Fruit fly (Drosophila melanogaster) whole organism, prepupa: ENCODE measurements around the gene rdx.

ENCODE experiments used
- CG10631 ChIP-seq: fragments of 200-800 bp; sonication (Bioruptor generic); optimal IDR thresholded peaks from 2 replicates; lab custom pipeline; 2016; ENCODE audit warnings: missing biosample characterization, missing genetic modification characterization
- CG10669 ChIP-seq: fragments of 200-800 bp; sonication (Bioruptor generic); optimal IDR thresholded peaks from 3 replicates; lab custom pipeline; 2018; ENCODE audit warnings: missing biosample characterization, mild to moderate bottlenecking, missing genetic modification characterization, moderate library complexity
- CG11902 ChIP-seq: fragments of 200-800 bp; sonication (Bioruptor generic); optimal IDR thresholded peaks from 3 replicates; lab custom pipeline; 2016; ENCODE audit warnings: missing biosample characterization, missing genetic modification characterization
- CG1621 ChIP-seq: fragments of 200-800 bp; sonication (Bioruptor generic); optimal IDR thresholded peaks from 3 replicates; lab custom pipeline; 2018; ENCODE audit warnings: missing biosample characterization, mild to moderate bottlenecking, missing genetic modification characterization
- CG16779 ChIP-seq: fragments of 200-800 bp; sonication (Bioruptor generic); optimal IDR thresholded peaks from 3 replicates; lab custom pipeline; 2017; ENCODE audit warnings: missing biosample characterization, mild to moderate bottlenecking, missing genetic modification characterization
- CG31627 ChIP-seq: fragments of 200-800 bp; sonication (Bioruptor generic); optimal IDR thresholded peaks from 3 replicates; lab custom pipeline; 2016; ENCODE audit warnings: missing biosample characterization, missing genetic modification characterization
- CG32006 ChIP-seq: fragments of 200-800 bp; sonication (Bioruptor generic); optimal IDR thresholded peaks from 3 replicates; lab custom pipeline; 2017; ENCODE audit warnings: missing biosample characterization, mild to moderate bottlenecking, missing genetic modification characterization
- CG34406 ChIP-seq: fragments of 200-800 bp; sonication (Bioruptor generic); optimal IDR thresholded peaks from 3 replicates; lab custom pipeline; 2016; ENCODE audit warnings: missing biosample characterization, missing genetic modification characterization
- CG3919 ChIP-seq: fragments of 200-800 bp; sonication (Bioruptor generic); optimal IDR thresholded peaks from 3 replicates; lab custom pipeline; 2016; ENCODE audit warnings: missing biosample characterization, missing genetic modification characterization
- CG6792 ChIP-seq: fragments of 200-800 bp; sonication (Bioruptor generic); optimal IDR thresholded peaks from 3 replicates; lab custom pipeline; 2016; ENCODE audit warnings: missing biosample characterization, missing genetic modification characterization
- CG6854 ChIP-seq: fragments of 200-800 bp; sonication (Bioruptor generic); optimal IDR thresholded peaks from 2 replicates; lab custom pipeline; 2017; ENCODE audit warnings: missing biosample characterization, mild to moderate bottlenecking, missing genetic modification characterization
- CG7368 ChIP-seq: fragments of 200-800 bp; sonication (Bioruptor generic); optimal IDR thresholded peaks from 3 replicates; lab custom pipeline; 2016; ENCODE audit warnings: missing biosample characterization, missing genetic modification characterization
- CG8119 ChIP-seq: fragments of 200-800 bp; sonication (Bioruptor generic); IDR thresholded peaks from 3 replicates; pipeline ENCODE4 v1.3.6; 2022; ENCODE audit warnings: missing biosample characterization, missing genetic modification characterization
- CG8319 ChIP-seq: fragments of 200-800 bp; sonication (Bioruptor generic); optimal IDR thresholded peaks from 3 replicates; lab custom pipeline; 2016; ENCODE audit warnings: missing biosample characterization, missing genetic modification characterization
- Eip78C ChIP-seq: fragments of 200-800 bp; sonication (Bioruptor generic); peaks from one replicate; lab custom pipeline; 2016; ENCODE audit warnings: missing biosample characterization, missing genetic modification characterization
- Eip93F ChIP-seq: fragments of 200-800 bp; sonication (Bioruptor generic); optimal IDR thresholded peaks from 2 replicates; lab custom pipeline; 2016; ENCODE audit warnings: missing biosample characterization, mild to moderate bottlenecking, missing genetic modification characterization
- Ets96B ChIP-seq: fragments of 200-800 bp; optimal IDR thresholded peaks from 2 replicates; lab custom pipeline; 2019; ENCODE audit warnings: missing biosample characterization, mild to moderate bottlenecking, missing genetic modification characterization, moderate library complexity
- Hr4 ChIP-seq: fragments of 200-800 bp; sonication (Bioruptor generic); optimal IDR thresholded peaks from 3 replicates; lab custom pipeline; 2016; ENCODE audit warnings: missing biosample characterization, missing genetic modification characterization
- Smox ChIP-seq: fragments of 200-800 bp; sonication (Bioruptor generic); optimal IDR thresholded peaks from 3 replicates; lab custom pipeline; 2016; ENCODE audit warnings: missing biosample characterization, missing genetic modification characterization
- Sox14 ChIP-seq: fragments of 200-800 bp; sonication (Bioruptor generic); optimal IDR thresholded peaks from 3 replicates; lab custom pipeline; 2016; ENCODE audit warnings: missing biosample characterization, missing genetic modification characterization
- dac ChIP-seq: fragments of 200-800 bp; sonication (Bioruptor generic); optimal IDR thresholded peaks from 2 replicates; lab custom pipeline; 2017; ENCODE audit warnings: missing biosample characterization, mild to moderate bottlenecking, missing genetic modification characterization
- dsx ChIP-seq: fragments of 200-800 bp; optimal IDR thresholded peaks from 3 replicates; lab custom pipeline; 2019; ENCODE audit warnings: missing biosample characterization, mild to moderate bottlenecking, missing genetic modification characterization, moderate library complexity; ENCODE audit not compliant: poor library complexity, severe bottlenecking
- eg ChIP-seq: fragments of 200-800 bp; sonication (Bioruptor generic); IDR thresholded peaks from 3 replicates; pipeline ENCODE4 v1.3.6; 2022; ENCODE audit warnings: missing biosample characterization, missing genetic modification characterization
- fkh ChIP-seq: fragments of 200-800 bp; sonication (Bioruptor generic); optimal IDR thresholded peaks from 3 replicates; lab custom pipeline; 2017; ENCODE audit warnings: missing biosample characterization, mild to moderate bottlenecking, missing genetic modification characterization, moderate library complexity
- pdm3 ChIP-seq: fragments of 200-800 bp; sonication (Bioruptor generic); optimal IDR thresholded peaks from 3 replicates; lab custom pipeline; 2016; ENCODE audit warnings: missing biosample characterization, missing genetic modification characterization
- salr ChIP-seq, 2 experiments: fragments of 200-800 bp; sonication (Bioruptor generic); optimal IDR thresholded peaks; 3 replicates each; lab custom pipeline; 2016 to 2018; ENCODE audit warnings: missing biosample characterization in 2 of 2, missing genetic modification characterization in 2 of 2, mild to moderate bottlenecking in 1 of 2
- spab ChIP-seq: fragments of 200-800 bp; sonication (Bioruptor generic); optimal IDR thresholded peaks from 2 replicates; lab custom pipeline; 2017; ENCODE audit warnings: missing biosample characterization, mild to moderate bottlenecking, missing genetic modification characterization, missing genetic modification reagents
- ss ChIP-seq, 2 experiments: fragments of 200-800 bp; sonication (Bioruptor generic); optimal IDR thresholded peaks; 2 replicates in 1 of 2; 3 replicates in 1 of 2; lab custom pipeline; 2017 to 2018; ENCODE audit warnings: mild to moderate bottlenecking in 2 of 2, missing biosample characterization in 2 of 2, missing genetic modification characterization in 2 of 2, moderate library complexity in 1 of 2
- svp ChIP-seq: fragments of 200-800 bp; sonication (Bioruptor generic); peaks from one replicate; lab custom pipeline; 2016; ENCODE audit warnings: missing biosample characterization, missing genetic modification characterization
- topi ChIP-seq: fragments of 200-800 bp; sonication (Bioruptor generic); optimal IDR thresholded peaks from 3 replicates; lab custom pipeline; 2016; ENCODE audit warnings: missing biosample characterization, missing genetic modification characterization
- vri ChIP-seq: fragments of 200-800 bp; sonication (Bioruptor generic); optimal IDR thresholded peaks from 3 replicates; lab custom pipeline; 2016; ENCODE audit warnings: missing biosample characterization, mild to moderate bottlenecking, missing genetic modification characterization

Gene rdx

DNA sequence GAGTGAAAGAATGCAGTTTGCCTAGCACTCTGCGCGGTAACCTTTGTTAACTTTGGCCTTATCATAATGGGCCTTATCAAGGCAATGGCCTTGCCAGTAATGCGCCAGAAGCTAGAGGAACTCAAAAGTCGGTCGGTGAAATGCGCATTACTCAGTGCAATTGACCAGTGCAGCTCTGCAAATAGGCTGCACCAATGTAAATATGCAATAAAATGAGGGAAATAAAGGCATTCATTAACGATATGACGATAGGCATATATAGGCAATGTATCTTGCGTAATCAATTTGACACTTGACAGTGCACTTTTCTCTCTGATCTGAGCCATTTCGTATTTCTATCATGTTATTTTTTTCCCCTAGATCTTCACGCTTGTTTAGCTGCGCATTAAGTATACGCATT, 38.2 kb upstream of the rdx start (continued):
- TF ChIP-seq CG3919, result peak; percentile 17
- TF ChIP-seq pdm3 (GFP tag; lab: Kevin White, UChicago), result no peak
- TF ChIP-seq ss (GFP tag; optimal IDR thresholded peaks at IDR 0.05; lab: Kevin White, UChicago), result peak in 1 of 2 experiments; percentile 5
- TF ChIP-seq salr (GFP tag; optimal IDR thresholded peaks at IDR 0.05; lab: Kevin White, UChicago), result no peak
- no peak for TF ChIP-seq Smox
- no peak for TF ChIP-seq CG11902 (GFP tag; lab: Kevin White, UChicago)
- no peak for TF ChIP-seq fkh (GFP tag; lab: Kevin White, UChicago)

- TF ChIP-seq Eip78C (GFP tag; lab: Kevin White, UChicago) (peak; percentile 64), svp (GFP tag; lab: Kevin White, UChicago) (peak; percentile 94), dac (GFP tag; lab: Kevin White, UChicago) (no peak), fkh (GFP tag; lab: Kevin White, UChicago) (peak; percentile 7)
These were observed 36.2 kb upstream of the rdx start for dm6 chr3R:14067904-14068636.

dm6 chr3R:14065241-14065640, 33.4 kb upstream of the rdx start:
- TF ChIP-seq topi (GFP tag; lab: Kevin White, UChicago), result no peak
- TF ChIP-seq svp (GFP tag; lab: Kevin White, UChicago), result peak; percentile 85

DNA sequence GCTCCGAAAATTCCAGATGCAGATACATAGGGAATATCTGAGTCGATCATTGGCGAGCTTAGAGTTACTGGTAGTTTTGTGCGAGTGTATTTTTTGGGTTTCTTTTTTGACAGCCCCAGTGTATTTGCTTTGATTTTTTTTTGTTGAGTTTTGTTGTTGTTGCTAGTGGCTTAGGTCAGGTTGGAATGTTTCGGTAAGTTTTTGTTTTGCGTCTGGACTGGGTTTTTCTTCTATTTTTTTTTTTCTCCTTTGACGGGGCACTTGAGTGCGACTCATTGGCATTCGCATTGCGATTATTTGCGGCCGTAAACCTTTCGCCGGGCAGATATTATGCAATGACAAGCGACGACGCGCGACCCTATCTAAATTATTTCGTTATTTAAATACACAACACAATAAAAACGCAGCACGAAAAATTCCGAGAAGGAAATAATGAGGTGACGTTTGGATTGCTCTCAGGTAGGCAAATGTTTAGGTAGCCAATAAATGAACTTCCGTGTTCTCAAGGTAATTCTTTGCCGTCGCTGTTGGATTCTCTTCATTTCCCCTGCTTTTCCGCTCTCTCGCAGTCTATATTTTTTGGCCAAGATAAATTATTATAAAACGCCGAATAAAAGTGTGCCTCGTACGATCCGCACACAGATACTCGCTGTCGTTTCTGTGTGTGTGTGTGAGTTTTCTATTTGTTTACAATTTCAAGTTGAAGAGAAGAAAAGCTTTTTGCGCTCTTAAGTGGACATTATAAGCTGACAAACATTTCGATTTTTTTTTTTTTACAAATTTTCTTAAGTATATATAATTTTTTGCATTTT, 32.5 kb upstream of the rdx start:
- TF ChIP-seq CG7368 (GFP tag; lab: Kevin White, UChicago) (no peak), CG8119 (GFP tag; lab: Robert Waterston, UW) (no peak), eg (GFP tag; lab: Robert Waterston, UW) (no peak), pdm3 (GFP tag; lab: Kevin White, UChicago) (no peak), CG34406 (no peak), vri (GFP tag; lab: Kevin White, UChicago) (peak; percentile 59), CG1621 (tag; lab: Kevin White, UChicago) (no peak), dsx (no peak), CG16779 (tag; lab: Kevin White, UChicago) (no peak), Hr4 (GFP tag; lab: Kevin White, UChicago) (no peak), CG10631 (GFP tag; lab: Kevin White, UChicago) (no peak), topi (GFP tag; lab: Kevin White, UChicago) (no peak), fkh (GFP tag; lab: Kevin White, UChicago) (peak; percentile 20), svp (GFP tag; lab: Kevin White, UChicago) (peak; percentile 53), CG31627 (GFP tag; lab: Kevin White, UChicago) (no peak), Eip93F (GFP tag; lab: Kevin White, UChicago) (no peak), Ets96B (tag; lab: Kevin White, UChicago) (no peak), Eip78C (GFP tag; lab: Kevin White, UChicago) (peak; percentile 14), CG6854 (GFP tag; lab: Kevin White, UChicago) (no peak), CG32006 (GFP tag; lab: Kevin White, UChicago) (no peak), CG8319 (GFP tag; lab: Kevin White, UChicago) (no peak), ss (GFP tag; optimal IDR thresholded peaks at IDR 0.05; lab: Kevin White, UChicago) (no peak), spab (GFP tag; lab: Kevin White, UChicago) (no peak), Smox (no peak), CG10669 (no peak), Sox14 (no peak), CG6792 (GFP tag; lab: Kevin White, UChicago) (no peak)
